Worm (Caenorhabditis elegans): Measurements from ENCODE around the gene Y45F10C.1.
"Not testable (repeated sequence)": the region's sequence is repeated elsewhere in the genome, so short reads cannot be mapped to it uniquely, and the experiment has no call there.

Y45F10C.1 gene

DNA sequence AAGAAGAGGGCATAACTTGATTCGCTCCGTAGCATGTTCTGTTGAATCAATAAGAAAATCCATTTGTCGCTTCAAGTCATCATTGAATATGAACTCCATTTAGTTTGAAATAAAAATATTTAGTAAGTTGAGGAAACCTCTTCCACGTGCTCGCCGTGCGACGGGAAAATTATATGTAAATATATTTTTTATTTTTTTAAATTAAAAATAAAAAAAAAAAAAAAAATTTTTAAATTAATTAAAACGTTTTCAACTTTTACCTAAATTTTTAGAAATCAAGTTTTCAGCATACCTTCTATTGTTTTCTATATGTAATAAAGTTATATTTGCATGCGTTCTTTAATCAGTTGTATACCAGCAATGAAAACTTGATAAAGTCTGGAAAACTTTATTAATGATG, at the start of gene Y45F10C.1:
Y45F10C.1 (minus strand) TSS at position 101 of the 400 bp plus-strand sequence.
- not testable (repeated sequence) for TF ChIP-seq nhr-23, eor-1, tbx-2 (tag; optimal IDR thresholded peaks at IDR 0.05)

DNA sequence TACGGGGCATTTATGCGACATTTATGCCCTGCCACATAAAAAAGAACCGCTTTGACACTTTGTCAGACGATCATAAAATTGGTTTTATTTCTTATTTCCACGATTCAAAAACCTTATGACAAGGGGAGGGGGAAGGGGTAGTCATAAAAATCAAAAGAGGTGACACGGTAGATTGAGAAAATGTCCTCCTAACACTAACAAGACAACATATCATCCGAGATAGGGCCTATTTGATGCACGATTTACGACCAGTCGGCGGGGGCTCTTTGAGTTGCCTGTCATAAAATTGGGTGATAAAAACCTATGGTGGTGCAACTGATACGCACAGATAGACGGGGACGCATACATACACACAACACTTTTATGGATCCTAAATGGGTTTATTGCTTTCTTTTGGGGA, 48.5 kb upstream of the Y45F10C.1 start:
- TF ChIP-seq ceh-82 (tag; optimal IDR thresholded peaks at IDR 0.05): no peak
- TF ChIP-seq elt-2 (tag; optimal IDR thresholded peaks at IDR 0.05): peak; percentile 97
- TF ChIP-seq pqm-1 (tag; optimal IDR thresholded peaks at IDR 0.05): peak; percentile 88

DNA sequence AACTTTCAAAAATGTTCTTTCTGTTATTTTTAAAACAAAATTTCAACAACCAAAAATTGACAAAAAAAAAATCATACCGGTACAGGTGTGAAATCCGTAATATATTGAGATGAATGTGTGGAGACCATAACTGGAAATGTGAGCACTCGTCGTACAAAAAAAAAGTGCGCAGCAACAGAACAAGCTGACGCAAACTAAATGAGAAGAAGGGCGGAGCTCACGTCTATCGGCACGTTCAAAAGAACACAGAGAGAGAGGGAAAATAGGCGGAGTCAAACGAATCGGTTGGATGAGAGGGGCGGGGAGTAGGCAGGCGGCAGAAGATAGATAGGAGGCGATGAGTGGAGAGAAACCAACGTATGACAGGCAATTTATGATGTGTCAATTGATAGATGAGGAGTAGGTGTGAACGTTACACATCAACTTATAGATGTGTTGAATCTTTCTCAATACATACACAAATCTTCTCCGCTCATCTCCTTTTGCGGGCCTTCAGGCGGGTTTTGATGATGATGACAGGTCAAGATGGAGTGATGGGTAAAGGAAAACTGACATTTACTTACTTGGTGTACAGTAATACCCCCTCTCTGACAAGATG, 44.6 kb upstream of the Y45F10C.1 start, which contains the start of gene tlp-1:
tlp-1 (minus strand) TSS at position 255 of the 598 bp plus-strand sequence.
- TF ChIP-seq skn-1 (tag; optimal IDR thresholded peaks at IDR 0.05) (no peak), jun-1 (tag; optimal IDR thresholded peaks at IDR 0.05) (no peak), fkh-10 (GFP tag; optimal IDR thresholded peaks at IDR 0.05) (no peak), unc-62 (GFP tag; optimal IDR thresholded peaks at IDR 0.05) (peak; percentile 94), pha-4 (tag; optimal IDR thresholded peaks at IDR 0.05) (no peak), nhr-12 (tag; optimal IDR thresholded peaks at IDR 0.05) (no peak), hmg-11 (tag; optimal IDR thresholded peaks at IDR 0.05) (peak; percentile 22), nfya-1 (tag; optimal IDR thresholded peaks at IDR 0.05; ENCODE audit: insufficient read depth) (peak; percentile 98), elt-2 (tag; optimal IDR thresholded peaks at IDR 0.05) (peak; percentile 6), ceh-16 (tag; optimal IDR thresholded peaks at IDR 0.05) (peak; percentile 58), ceh-28 (tag; optimal IDR thresholded peaks at IDR 0.05) (peak; percentile 31), nhr-237 (tag; optimal IDR thresholded peaks at IDR 0.05) (no peak), nhr-25 (tag; optimal IDR thresholded peaks at IDR 0.05) (peak; percentile 79), ztf-4 (tag; optimal IDR thresholded peaks at IDR 0.05) (no peak), sea-2 (GFP tag; optimal IDR thresholded peaks at IDR 0.05) (no peak), egl-5 (tag; optimal IDR thresholded peaks at IDR 0.05) (peak; percentile 43), elt-1 (tag; optimal IDR thresholded peaks at IDR 0.05) (peak; percentile 69), lin-39 (tag; optimal IDR thresholded peaks at IDR 0.05) (peak; percentile 86), ZK546.5 (tag; optimal IDR thresholded peaks at IDR 0.05) (no peak), nhr-43 (tag; optimal IDR thresholded peaks at IDR 0.05; ENCODE audit: poor library complexity, severe bottlenecking) (peak; percentile 68), ama-1 (optimal IDR thresholded peaks at IDR 0.05) (peak; percentile 66)

DNA sequence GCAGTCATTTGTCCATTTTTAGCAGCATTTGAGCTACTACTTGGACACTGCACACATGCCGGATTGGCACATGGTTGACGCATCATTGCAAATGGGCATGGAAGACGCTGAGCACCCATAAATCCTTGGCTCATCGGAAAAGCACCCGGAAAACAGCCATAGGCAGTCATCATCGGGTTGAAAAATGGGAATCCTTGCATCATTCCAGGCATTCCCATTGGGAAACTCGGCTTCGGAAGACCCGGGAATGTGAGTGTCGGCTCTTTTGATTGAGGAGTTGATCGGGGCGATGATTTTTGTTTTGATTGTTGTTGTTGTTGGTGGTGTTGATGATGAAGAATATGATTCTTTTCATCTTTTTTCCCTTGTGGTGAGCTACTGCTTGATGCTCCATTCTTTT, 43.3 kb upstream of the Y45F10C.1 start:
- TF ChIP-seq ama-1 (optimal IDR thresholded peaks at IDR 0.05) (peak; percentile 65), nhr-67 (tag; optimal IDR thresholded peaks at IDR 0.05) (no peak)

DNA sequence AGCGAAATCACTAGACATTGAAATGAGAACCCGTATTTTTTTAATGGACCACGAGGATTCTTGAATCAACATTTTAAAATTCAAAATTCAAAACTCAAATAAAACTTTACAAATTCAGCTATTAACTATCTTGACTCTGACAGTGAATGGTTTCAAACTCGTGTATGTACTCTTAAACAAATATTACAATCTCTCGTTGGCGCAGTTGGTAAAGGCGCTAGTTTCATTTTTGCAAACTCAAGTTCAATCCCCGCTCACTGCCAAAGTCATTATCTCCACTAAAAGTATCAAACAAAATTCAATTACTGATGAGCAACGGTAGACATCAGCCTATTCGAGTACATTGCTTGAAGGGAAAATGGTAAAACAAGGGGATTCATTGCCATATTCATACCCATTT, 42.1 kb upstream of the Y45F10C.1 start:
- TF ChIP-seq elt-3 (tag; optimal IDR thresholded peaks at IDR 0.05): no peak
- peak; percentile 50 for TF ChIP-seq snpc-4 (tag; optimal IDR thresholded peaks at IDR 0.05)
- peak; percentile 3 for TF ChIP-seq nhr-43 (tag; optimal IDR thresholded peaks at IDR 0.05; ENCODE audit: poor library complexity, severe bottlenecking)

DNA sequence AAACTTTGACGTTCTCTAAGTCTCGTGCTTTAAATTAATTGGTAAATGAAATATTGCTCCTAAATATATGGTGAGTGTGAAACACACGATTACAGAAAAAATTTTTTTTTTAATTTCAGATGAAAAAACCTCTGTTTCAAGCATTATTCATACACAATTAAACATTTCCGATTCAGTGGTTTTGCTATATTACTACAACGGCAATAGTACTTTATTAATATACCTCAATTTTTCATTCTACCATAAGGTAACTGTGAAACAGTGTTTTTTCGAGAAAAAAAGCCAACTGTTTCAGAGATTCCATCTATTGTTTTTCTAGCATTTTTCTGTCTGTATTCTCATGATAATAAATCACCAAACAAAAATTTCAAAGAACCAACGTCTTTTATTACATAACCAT, 41.5 kb upstream of the Y45F10C.1 start:
- TF ChIP-seq elt-1 (tag; optimal IDR thresholded peaks at IDR 0.05) (no peak), nhr-25 (tag; optimal IDR thresholded peaks at IDR 0.05) (peak; percentile 30)

DNA sequence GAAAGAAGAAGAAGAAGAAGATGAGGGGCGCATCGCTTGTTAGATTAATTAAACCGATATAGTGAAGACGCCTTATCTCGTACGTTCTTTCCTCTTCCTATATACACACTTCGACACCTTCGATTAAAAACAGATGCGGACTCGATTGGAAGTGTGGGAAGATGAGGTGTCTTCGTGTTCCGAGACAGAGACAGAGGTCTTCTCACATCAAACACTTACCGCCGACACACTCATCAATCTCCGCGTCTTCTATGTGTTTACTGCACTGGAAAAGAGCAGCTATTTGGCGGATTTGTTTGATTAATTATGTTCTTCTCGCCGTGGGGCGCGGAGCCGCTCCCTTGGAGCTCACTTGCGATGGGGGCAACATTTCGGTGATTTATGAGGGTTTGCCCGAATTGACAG, 40.0 kb upstream of the Y45F10C.1 start:
- no peak for TF ChIP-seq fos-1 (tag; optimal IDR thresholded peaks at IDR 0.05)
- TF ChIP-seq egl-5 (tag; optimal IDR thresholded peaks at IDR 0.05): peak; percentile 38
- TF ChIP-seq fkh-2 (tag; optimal IDR thresholded peaks at IDR 0.05): no peak
- TF ChIP-seq sea-2 (GFP tag; optimal IDR thresholded peaks at IDR 0.05): no peak
- TF ChIP-seq ZK546.5 (tag; optimal IDR thresholded peaks at IDR 0.05): no peak
- no peak for TF ChIP-seq daf-12 (tag; optimal IDR thresholded peaks at IDR 0.05)
- peak; percentile 1 for TF ChIP-seq hmg-11 (tag; optimal IDR thresholded peaks at IDR 0.05)
- no peak for TF ChIP-seq nhr-76 (tag; optimal IDR thresholded peaks at IDR 0.05)
- no peak for TF ChIP-seq jun-1 (tag; optimal IDR thresholded peaks at IDR 0.05)
- no peak for TF ChIP-seq lin-15B (tag; optimal IDR thresholded peaks at IDR 0.05)
- no peak for TF ChIP-seq nhr-28 (tag; optimal IDR thresholded peaks at IDR 0.05)
- peak; percentile 91 for TF ChIP-seq unc-62 (GFP tag; optimal IDR thresholded peaks at IDR 0.05)
- TF ChIP-seq snpc-4 (tag; optimal IDR thresholded peaks at IDR 0.05): no peak
- no peak for TF ChIP-seq nhr-67 (tag; optimal IDR thresholded peaks at IDR 0.05)
- no peak for TF ChIP-seq pha-4 (tag; optimal IDR thresholded peaks at IDR 0.05)
- no peak for TF ChIP-seq nhr-12 (tag; optimal IDR thresholded peaks at IDR 0.05)
- no peak for TF ChIP-seq ceh-9 (tag; optimal IDR thresholded peaks at IDR 0.05)
- TF ChIP-seq unc-39 (tag; optimal IDR thresholded peaks at IDR 0.05): no peak
- TF ChIP-seq tbx-2 (tag; optimal IDR thresholded peaks at IDR 0.05): no peak
- TF ChIP-seq nhr-25 (tag; optimal IDR thresholded peaks at IDR 0.05): peak; percentile 8
- TF ChIP-seq zag-1 (tag; optimal IDR thresholded peaks at IDR 0.05): no peak
- TF ChIP-seq nfya-1 (tag; optimal IDR thresholded peaks at IDR 0.05; ENCODE audit: insufficient read depth): peak; percentile 22
- peak; percentile 99 for TF ChIP-seq lin-39 (tag; optimal IDR thresholded peaks at IDR 0.05)
- no peak for TF ChIP-seq nhr-77 (tag; optimal IDR thresholded peaks at IDR 0.05)
- TF ChIP-seq ceh-82 (tag; optimal IDR thresholded peaks at IDR 0.05): no peak
- peak; percentile 71 for TF ChIP-seq elt-1 (tag; optimal IDR thresholded peaks at IDR 0.05)

All from whole organism, L3 larva.